Worm (Caenorhabditis elegans) whole organism, young adult: ENCODE results near the gene msp-3.
A peak's percentile ranks its signal among the peaks of the same experiment; 100 is the strongest.

Experiments used
- B0019.2 ChIP-seq: fragments of 200-800 bp; sonication (Bioruptor generic); conservative IDR thresholded peaks from 2 replicates; pipeline ENCODE4 v1.3.6; 2022; ENCODE audit warnings: missing genetic modification reagents, missing genetic modification characterization, missing compliant biosample characterization
- C06A6.2 ChIP-seq: fragments of 200-800 bp; sonication (Bioruptor generic); conservative IDR thresholded peaks from 2 replicates; pipeline ENCODE4 v1.3.6; 2022; ENCODE audit warnings: missing genetic modification characterization, missing compliant biosample characterization
- C17E4.6 ChIP-seq: fragments of 200-800 bp; sonication (Bioruptor generic); IDR thresholded peaks from 2 replicates; pipeline ENCODE4 v1.3.6; 2022; ENCODE audit warnings: missing genetic modification reagents, missing genetic modification characterization, missing compliant biosample characterization
- D2030.7 ChIP-seq: fragments of 200-800 bp; sonication (Bioruptor generic); IDR thresholded peaks from 2 replicates; pipeline ENCODE4 v1.3.6; 2022; ENCODE audit warnings: missing genetic modification reagents, missing genetic modification characterization, missing compliant biosample characterization
- F23B12.7 ChIP-seq: sonication (generic microtip); optimal IDR thresholded peaks from 2 replicates; lab custom pipeline; 2017; ENCODE audit warnings: missing genetic modification characterization, mild to moderate bottlenecking, missing compliant biosample characterization, antibody characterized with exemption, moderate library complexity; ENCODE audit not compliant: insufficient read depth
- F55B11.4 ChIP-seq: sonication (generic microtip); optimal IDR thresholded peaks from 2 replicates; lab custom pipeline; 2016; ENCODE audit warnings: missing compliant biosample characterization, missing genetic modification characterization, borderline replicate concordance; ENCODE audit not compliant: insufficient read depth
- K11D2.4 ChIP-seq: fragments of 200-800 bp; sonication (Bioruptor generic); IDR thresholded peaks from 2 replicates; pipeline ENCODE4 v1.3.6; 2022; ENCODE audit warnings: missing genetic modification reagents, missing genetic modification characterization, missing compliant biosample characterization
- T26A5.8 ChIP-seq: sonication (generic microtip); optimal IDR thresholded peaks from 2 replicates; lab custom pipeline; 2016; ENCODE audit warnings: missing genetic modification characterization, missing compliant biosample characterization
- Y53G8AR.9 ChIP-seq: fragments of 200-800 bp; sonication (Bioruptor generic); conservative IDR thresholded peaks from 2 replicates; pipeline ENCODE4 v1.3.6; 2022; ENCODE audit warnings: missing genetic modification reagents, missing genetic modification characterization, missing compliant biosample characterization
- Y95B8A.8 ChIP-seq: fragments of 200-800 bp; sonication (Bioruptor generic); IDR thresholded peaks from 2 replicates; pipeline ENCODE4 v1.3.6; 2022; ENCODE audit warnings: missing genetic modification reagents, missing genetic modification characterization, missing compliant biosample characterization
- ZK185.1 ChIP-seq: sonication (generic microtip); optimal IDR thresholded peaks from 2 replicates; lab custom pipeline; 2016; ENCODE audit warnings: mild to moderate bottlenecking, missing genetic modification characterization, missing compliant biosample characterization; ENCODE audit not compliant: poor library complexity, severe bottlenecking
- akir-1 ChIP-seq: fragments of 200-800 bp; sonication (Bioruptor generic); optimal IDR thresholded peaks from 2 replicates; lab custom pipeline; 2018; ENCODE audit warnings: mild to moderate bottlenecking, missing genetic modification characterization, moderate library complexity, missing compliant biosample characterization
- atf-7 ChIP-seq: sonication (generic microtip); optimal IDR thresholded peaks from 2 replicates; lab custom pipeline; 2017; ENCODE audit warnings: mild to moderate bottlenecking, missing genetic modification characterization, missing compliant biosample characterization
- attf-5 ChIP-seq: fragments of 200-800 bp; sonication (Bioruptor generic); optimal IDR thresholded peaks from 2 replicates; lab custom pipeline; 2018; ENCODE audit warnings: mild to moderate bottlenecking, missing genetic modification characterization, missing compliant biosample characterization
- ccch-3 ChIP-seq: fragments of 200-800 bp; sonication (Bioruptor generic); optimal IDR thresholded peaks from 2 replicates; lab custom pipeline; 2018; ENCODE audit warnings: mild to moderate bottlenecking, missing genetic modification characterization, missing compliant biosample characterization
- ceh-58 ChIP-seq: fragments of 200-800 bp; sonication (Bioruptor generic); IDR thresholded peaks from 2 replicates; pipeline ENCODE4 v1.3.6; 2022; ENCODE audit warnings: missing genetic modification characterization, missing compliant biosample characterization
- chd-7 ChIP-seq: sonication (generic microtip); optimal IDR thresholded peaks from 2 replicates; lab custom pipeline; 2016; ENCODE audit warnings: mild to moderate bottlenecking, missing genetic modification characterization, moderate library complexity, missing compliant biosample characterization
- dox-1 ChIP-seq: fragments of 200-800 bp; sonication (Bioruptor generic); IDR thresholded peaks from 2 replicates; pipeline ENCODE4 v1.3.6; 2022; ENCODE audit warnings: missing genetic modification reagents, missing genetic modification characterization, missing compliant biosample characterization
- ets-4 ChIP-seq: fragments of 200-800 bp; sonication (Bioruptor generic); optimal IDR thresholded peaks from 2 replicates; lab custom pipeline; 2018; ENCODE audit warnings: mild to moderate bottlenecking, missing genetic modification characterization, missing compliant biosample characterization
- him-1 ChIP-seq: sonication (generic microtip); optimal IDR thresholded peaks from 2 replicates; lab custom pipeline; 2016; ENCODE audit warnings: missing genotype, missing genetic modification reagents, missing genetic modification characterization, missing compliant biosample characterization
- hlh-12 ChIP-seq: sonication (generic microtip); optimal IDR thresholded peaks from 2 replicates; lab custom pipeline; 2016; ENCODE audit warnings: missing genetic modification characterization, missing compliant biosample characterization
- hlh-26 ChIP-seq: fragments of 200-800 bp; sonication (Bioruptor generic); conservative IDR thresholded peaks from 2 replicates; pipeline ENCODE4 v1.3.6; 2022; ENCODE audit warnings: missing genetic modification reagents, missing genetic modification characterization, missing compliant biosample characterization
- let-607 ChIP-seq, 2 experiments: fragments of 200-800 bp in 1 of 2; sonication (Bioruptor generic) in 1 of 2; sonication (generic microtip) in 1 of 2; optimal IDR thresholded peaks; 2 replicates each; lab custom pipeline; 2016 to 2018; ENCODE audit warnings: mild to moderate bottlenecking in 2 of 2, missing compliant biosample characterization in 2 of 2, missing genetic modification characterization in 2 of 2, moderate library complexity in 2 of 2, missing genotype in 1 of 2
- lin-40 ChIP-seq: sonication (generic microtip); optimal IDR thresholded peaks from 2 replicates; lab custom pipeline; 2016; ENCODE audit warnings: missing genetic modification characterization, mild to moderate bottlenecking, missing compliant biosample characterization, missing genotype, missing genetic modification reagents
- lir-1 ChIP-seq: fragments of 200-800 bp; sonication (Bioruptor generic); conservative IDR thresholded peaks from 2 replicates; pipeline ENCODE4 v1.3.6; 2022; ENCODE audit warnings: missing genetic modification reagents, missing genetic modification characterization, missing compliant biosample characterization
- lsl-1 ChIP-seq: fragments of 200-800 bp; sonication (Bioruptor generic); optimal IDR thresholded peaks from 2 replicates; lab custom pipeline; 2018; ENCODE audit warnings: mild to moderate bottlenecking, missing genetic modification characterization, moderate library complexity, missing compliant biosample characterization
- madf-8 ChIP-seq: fragments of 200-800 bp; sonication (Bioruptor generic); conservative IDR thresholded peaks from 2 replicates; pipeline ENCODE4 v1.3.6; 2022; ENCODE audit warnings: missing genetic modification reagents, missing genetic modification characterization, missing compliant biosample characterization
- mes-4 ChIP-seq: sonication (generic microtip); optimal IDR thresholded peaks from 2 replicates; lab custom pipeline; 2016; ENCODE audit warnings: missing genotype, missing genetic modification characterization, missing compliant biosample characterization
- mxl-1 ChIP-seq: sonication (generic microtip); optimal IDR thresholded peaks from 2 replicates; lab custom pipeline; 2016; ENCODE audit warnings: missing genetic modification characterization, missing compliant biosample characterization
- nfya-1 ChIP-seq: sonication (generic microtip); optimal IDR thresholded peaks from 2 replicates; lab custom pipeline; 2017; ENCODE audit warnings: antibody characterized with exemption, missing compliant biosample characterization, missing genetic modification characterization, borderline replicate concordance; ENCODE audit not compliant: insufficient read depth
- nhr-80 ChIP-seq: sonication (generic microtip); optimal IDR thresholded peaks from 2 replicates; lab custom pipeline; 2016; ENCODE audit warnings: missing genetic modification characterization, missing compliant biosample characterization
- rpc-1 ChIP-seq, 2 experiments: fragments of 150-350 bp in 1 of 2; sonication (generic microtip) in 1 of 2; optimal IDR thresholded peaks; 2 replicates each; lab custom pipeline; 2014 to 2018; ENCODE audit warnings: missing biosample characterization in 1 of 2, missing genetic modification characterization in 1 of 2, missing genetic modification reagents in 1 of 2, missing genotype in 1 of 2
- snpc-1.3 ChIP-seq: sonication (generic microtip); optimal IDR thresholded peaks from 2 replicates; lab custom pipeline; 2017; ENCODE audit warnings: missing genetic modification characterization, mild to moderate bottlenecking, missing compliant biosample characterization, antibody characterized with exemption, moderate library complexity, missing genotype, missing genetic modification reagents; ENCODE audit not compliant: insufficient read depth
- snpc-3.4 ChIP-seq: sonication (generic microtip); optimal IDR thresholded peaks from 2 replicates; lab custom pipeline; 2017; ENCODE audit warnings: missing genetic modification characterization, mild to moderate bottlenecking, missing compliant biosample characterization, antibody characterized with exemption, moderate library complexity, missing genotype, missing genetic modification reagents
- tbp1 ChIP-seq: fragments of 200-800 bp; sonication (Bioruptor generic); optimal IDR thresholded peaks from 2 replicates; lab custom pipeline; 2018; ENCODE audit warnings: mild to moderate bottlenecking, missing genetic modification characterization, missing compliant biosample characterization
- unc-62 ChIP-seq: fragments of 150-350 bp; optimal IDR thresholded peaks from 2 replicates; lab custom pipeline; 2014; ENCODE audit warnings: missing biosample characterization, missing genetic modification reagents, missing genetic modification characterization
- zfh-2 ChIP-seq: fragments of 200-800 bp; sonication (Bioruptor generic); conservative IDR thresholded peaks from 2 replicates; pipeline ENCODE4 v1.3.6; 2022; ENCODE audit warnings: missing genetic modification reagents, missing genetic modification characterization, missing compliant biosample characterization
- zim-3 ChIP-seq: sonication (generic microtip); optimal IDR thresholded peaks from 2 replicates; lab custom pipeline; 2017; ENCODE audit warnings: mild to moderate bottlenecking, missing genetic modification characterization, moderate library complexity, missing compliant biosample characterization
- ztf-22 ChIP-seq: fragments of 200-800 bp; sonication (Bioruptor generic); optimal IDR thresholded peaks from 2 replicates; lab custom pipeline; 2018; ENCODE audit warnings: mild to moderate bottlenecking, missing genetic modification characterization, moderate library complexity, missing compliant biosample characterization
- ztf-25 ChIP-seq: fragments of 200-800 bp; sonication (Bioruptor generic); IDR thresholded peaks from 2 replicates; pipeline ENCODE4 v1.3.6; 2022; ENCODE audit warnings: missing genetic modification reagents, missing genetic modification characterization, missing compliant biosample characterization

The msp-3 gene

ce11 chrII:4769886-4770285 lies 16.2 kb downstream of the msp-3 start:
- no peak for TF ChIP-seq lin-40 (tag; lab: Kevin White, UChicago)
- TF ChIP-seq snpc-3.4 (tag; lab: Kevin White, UChicago) = no peak
- TF ChIP-seq B0019.2 (GFP tag; lab: Robert Waterston, UW) = no peak
- TF ChIP-seq F55B11.4 (tag; lab: Kevin White, UChicago) = no peak
- TF ChIP-seq rpc-1 (optimal IDR thresholded peaks at IDR 0.05; lab: Kevin White, UChicago) = no peak
- TF ChIP-seq rpc-1 (tag; optimal IDR thresholded peaks at IDR 0.05; lab: Kevin White, UChicago) = no peak
- TF ChIP-seq Y95B8A.8 (GFP tag; lab: Robert Waterston, UW) = no peak
- no peak for TF ChIP-seq snpc-1.3 (tag; lab: Kevin White, UChicago)
- TF ChIP-seq madf-8 (GFP tag; lab: Robert Waterston, UW) = no peak
- no peak for TF ChIP-seq F23B12.7 (tag; lab: Kevin White, UChicago)
- peak; percentile 87 for TF ChIP-seq nhr-80 (tag; lab: Kevin White, UChicago)
- TF ChIP-seq C17E4.6 (GFP tag; lab: Robert Waterston, UW) = no peak
- no peak for TF ChIP-seq mes-4 (tag; lab: Kevin White, UChicago)
- TF ChIP-seq ets-4 (GFP tag; lab: Kevin White, UChicago) = peak; percentile 65
- no peak for TF ChIP-seq attf-5 (GFP tag; lab: Kevin White, UChicago)
- TF ChIP-seq dox-1 (GFP tag; lab: Robert Waterston, UW) = peak; percentile 70
- no peak for TF ChIP-seq akir-1
- no peak for TF ChIP-seq ztf-25
- TF ChIP-seq unc-62 (GFP tag; lab: Kevin White, UChicago) = peak; percentile 55
- TF ChIP-seq ceh-58 = no peak
- no peak for TF ChIP-seq ZK185.1 (tag; lab: Kevin White, UChicago)
- TF ChIP-seq ccch-3 = no peak
- no peak for TF ChIP-seq tbp1 (GFP tag; lab: Kevin White, UChicago)
- TF ChIP-seq hlh-12 (tag; lab: Kevin White, UChicago) = no peak
- no peak for TF ChIP-seq him-1 (tag; lab: Kevin White, UChicago)
- TF ChIP-seq mxl-1 (tag; lab: Kevin White, UChicago) = no peak
- TF ChIP-seq T26A5.8 (tag; lab: Kevin White, UChicago) = no peak
- no peak for TF ChIP-seq Y53G8AR.9 (GFP tag; lab: Robert Waterston, UW)
- TF ChIP-seq ztf-22 = peak; percentile 5
- no peak for TF ChIP-seq nfya-1 (tag; lab: Kevin White, UChicago)
- no peak for TF ChIP-seq D2030.7 (GFP tag; lab: Robert Waterston, UW)

ce11 chrII:4769096-4769495 lies 17.0 kb downstream of the msp-3 start:
- TF ChIP-seq snpc-1.3 (tag; lab: Kevin White, UChicago) (no peak), ztf-22 (peak; percentile 54), C06A6.2 (no peak), dox-1 (GFP tag; lab: Robert Waterston, UW) (peak; percentile 26; the same call in 1 of the 2 replicates), atf-7 (tag; lab: Kevin White, UChicago) (peak; percentile 51), nhr-80 (tag; lab: Kevin White, UChicago) (peak; percentile 85), chd-7 (no peak), unc-62 (GFP tag; lab: Kevin White, UChicago) (peak; percentile 96), let-607 (tag; optimal IDR thresholded peaks at IDR 0.05; lab: Kevin White, UChicago) (peak; percentile 9 to 38), tbp1 (GFP tag; lab: Kevin White, UChicago) (peak; percentile 34), ets-4 (GFP tag; lab: Kevin White, UChicago) (peak; percentile 76)

DNA sequence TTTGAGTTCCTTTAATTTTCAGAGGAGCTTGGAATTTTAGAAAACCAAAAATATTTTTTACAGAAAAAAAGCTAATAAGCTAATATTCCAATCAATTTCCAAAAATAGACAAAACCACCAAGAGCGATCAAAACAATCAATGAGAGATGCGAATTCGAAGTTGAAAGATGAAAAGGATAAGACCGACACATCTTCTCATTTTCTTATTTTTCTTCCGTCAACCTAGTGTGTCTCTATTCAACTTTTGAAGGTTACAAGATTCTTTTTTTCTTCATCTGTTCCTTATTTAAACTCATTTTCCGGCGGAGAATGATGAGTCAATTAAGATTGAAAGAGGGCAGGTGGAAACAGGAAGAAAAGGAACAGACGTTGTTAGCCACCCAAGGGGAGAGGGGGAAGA lies 18.5 kb downstream of the msp-3 start:
- TF ChIP-seq K11D2.4 (GFP tag; lab: Robert Waterston, UW) = no peak
- no peak for TF ChIP-seq zfh-2 (GFP tag; lab: Robert Waterston, UW)
- no peak for TF ChIP-seq lir-1 (GFP tag; lab: Robert Waterston, UW)
- TF ChIP-seq zim-3 (tag; lab: Kevin White, UChicago) = no peak
- no peak for TF ChIP-seq lsl-1 (GFP tag; lab: Kevin White, UChicago)
- TF ChIP-seq hlh-26 (GFP tag; lab: Robert Waterston, UW) = no peak
